Worm (Caenorhabditis elegans): ENCODE measurements around the gene K02F6.4.
"Not testable (repeated sequence)": the region's sequence is repeated elsewhere in the genome, so short reads cannot be mapped to it uniquely, and the experiment has no call there.

Gene K02F6.4

DNA sequence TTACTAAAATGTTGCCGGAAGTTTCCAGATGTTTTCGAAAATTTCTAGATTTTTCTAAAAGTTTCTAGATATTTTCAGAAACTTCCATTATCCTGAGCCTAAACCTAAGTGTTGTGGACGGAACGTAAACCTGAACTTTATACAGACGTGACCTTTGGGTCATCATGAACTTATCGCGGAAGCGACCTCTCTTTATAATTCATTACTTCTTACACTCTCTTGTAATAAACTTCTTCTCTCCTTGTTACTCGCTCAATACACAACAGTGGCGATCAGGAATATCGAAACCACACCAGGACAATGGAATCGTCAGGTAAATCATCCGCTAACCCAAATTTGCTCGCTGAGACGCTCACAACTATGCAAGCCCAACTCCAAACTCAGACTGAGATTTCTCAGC lies 15.4 kb downstream of the K02F6.4 start, which contains the start of gene K02F6.1:
TSS of gene K02F6.1 (plus strand) at position 301 of the 400 bp plus-strand sequence.
- not testable (repeated sequence) for TF ChIP-seq nhr-28 (tag; optimal IDR thresholded peaks at IDR 0.05); ham-2 (GFP tag; optimal IDR thresholded peaks at IDR 0.05); nhr-237 (tag; optimal IDR thresholded peaks at IDR 0.05)

DNA sequence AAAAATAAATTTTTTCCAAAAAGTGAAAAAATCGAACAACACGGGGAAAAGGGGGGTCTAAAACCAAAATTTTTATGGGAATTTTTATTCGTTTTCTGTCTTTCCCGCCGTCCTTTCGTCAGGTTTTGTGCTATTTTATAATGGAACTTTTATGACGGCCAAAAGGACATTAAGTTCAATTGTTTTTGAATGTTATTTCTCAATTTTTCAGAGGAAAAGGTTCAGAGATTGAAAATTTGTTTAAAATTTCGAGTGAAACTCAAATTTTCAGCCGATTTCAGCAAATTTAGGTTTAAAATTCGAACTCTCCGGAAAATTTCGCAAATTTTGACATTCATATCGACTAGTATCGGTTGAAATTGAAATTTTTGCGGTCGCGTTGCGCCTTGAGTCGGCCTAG lies 25.7 kb downstream of the K02F6.4 start, which contains the start of gene nep-18:
TSS of gene nep-18 (minus strand) at position 101 of the 400 bp plus-strand sequence.
- TF ChIP-seq mls-2 (tag; optimal IDR thresholded peaks at IDR 0.05): no peak
- TF ChIP-seq sptf-1 (tag; optimal IDR thresholded peaks at IDR 0.05): no peak
- no peak for TF ChIP-seq snpc-4 (tag; optimal IDR thresholded peaks at IDR 0.05)
- TF ChIP-seq elt-1 (tag; optimal IDR thresholded peaks at IDR 0.05; ENCODE audit: borderline replicate concordance, insufficient read depth): no peak
- TF ChIP-seq ztf-11 (tag; optimal IDR thresholded peaks at IDR 0.05): no peak
- TF ChIP-seq unc-39 (tag; optimal IDR thresholded peaks at IDR 0.05): no peak
- no peak for TF ChIP-seq nhr-28 (tag; optimal IDR thresholded peaks at IDR 0.05)
- no peak for TF ChIP-seq nhr-76 (tag; optimal IDR thresholded peaks at IDR 0.05)
- TF ChIP-seq tbx-8 (GFP tag; optimal IDR thresholded peaks at IDR 0.05): no peak
- no peak for TF ChIP-seq sem-2 (GFP tag; optimal IDR thresholded peaks at IDR 0.05)
- TF ChIP-seq nhr-2 (tag; optimal IDR thresholded peaks at IDR 0.05): no peak

DNA sequence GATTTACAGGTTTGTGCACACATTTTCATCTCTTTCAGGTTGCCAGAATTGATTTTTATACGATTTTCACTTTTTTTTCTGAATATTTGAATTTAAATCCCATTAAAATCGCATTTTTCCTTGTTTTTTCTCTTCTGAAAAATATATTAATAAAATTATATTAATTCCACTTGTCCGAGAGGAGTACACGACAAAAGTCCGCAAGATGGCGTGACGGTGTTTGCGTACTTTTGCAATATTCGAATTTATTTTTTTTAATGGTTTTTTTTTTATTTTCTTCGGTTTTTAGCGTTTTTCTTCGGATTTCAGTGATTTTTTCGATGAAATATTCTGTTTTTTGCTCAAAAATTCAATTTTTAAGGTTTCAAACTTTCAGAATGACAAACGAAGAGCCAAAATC lies 26.6 kb downstream of the K02F6.4 start, which contains the start of gene usp-39:
TSS of gene usp-39 (plus strand) at position 377 of the 400 bp plus-strand sequence.
- TF ChIP-seq mab-5 (tag; optimal IDR thresholded peaks at IDR 0.05) (peak; percentile 80), sptf-1 (tag; optimal IDR thresholded peaks at IDR 0.05) (peak; percentile 25), hlh-1 (tag; optimal IDR thresholded peaks at IDR 0.05) (no peak), ces-1 (GFP tag; optimal IDR thresholded peaks at IDR 0.05) (peak; percentile 98), pha-4 (tag; optimal IDR thresholded peaks at IDR 0.05) (peak; percentile 65), lsy-2 (tag; optimal IDR thresholded peaks at IDR 0.05) (peak; percentile 80), ceh-83 (GFP tag; optimal IDR thresholded peaks at IDR 0.05) (peak; percentile 26), lin-13 (tag; optimal IDR thresholded peaks at IDR 0.05) (peak; percentile 46), zip-8 (tag; optimal IDR thresholded peaks at IDR 0.05) (no peak), mep-1 (tag; optimal IDR thresholded peaks at IDR 0.05) (peak; percentile 66), mls-2 (tag; optimal IDR thresholded peaks at IDR 0.05) (no peak), nhr-237 (tag; optimal IDR thresholded peaks at IDR 0.05) (peak; percentile 65), nhr-28 (tag; optimal IDR thresholded peaks at IDR 0.05) (no peak)

DNA sequence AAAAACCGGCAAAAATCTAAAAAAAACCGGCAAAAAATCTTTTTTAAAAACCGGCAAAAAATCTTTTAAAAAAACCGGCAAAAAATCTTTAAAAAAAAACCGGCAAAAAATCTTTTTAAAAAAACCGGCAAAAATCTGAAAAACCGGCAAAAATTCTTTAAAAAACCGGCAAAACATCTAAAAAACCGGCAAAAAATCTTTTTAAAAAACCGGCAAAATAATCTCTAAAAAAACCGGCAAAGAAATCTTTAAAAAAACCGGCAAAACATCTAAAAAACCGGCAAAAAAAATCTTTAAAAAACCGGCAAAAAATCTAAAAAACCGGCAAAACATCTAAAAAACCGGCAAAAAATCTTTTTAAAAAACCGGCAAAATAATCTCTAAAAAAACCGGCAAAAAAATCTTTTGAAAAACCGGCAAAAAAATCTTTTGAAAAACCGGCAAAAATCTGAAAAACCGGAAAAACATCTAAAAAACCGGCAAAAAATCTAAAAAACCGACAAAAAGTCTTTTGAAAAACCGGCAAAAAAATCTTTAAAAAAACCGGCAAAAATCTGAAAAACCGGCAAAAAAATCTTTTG lies 32.2 kb downstream of the K02F6.4 start:
- peak; percentile 39 for TF ChIP-seq unc-120 (tag; optimal IDR thresholded peaks at IDR 0.05; ENCODE audit: poor library complexity, severe bottlenecking)
- TF ChIP-seq M03D4.4 (tag; optimal IDR thresholded peaks at IDR 0.05): peak; percentile 79
- peak; percentile 70 for TF ChIP-seq bed-3 (GFP tag; optimal IDR thresholded peaks at IDR 0.05)
- TF ChIP-seq sptf-1 (tag; optimal IDR thresholded peaks at IDR 0.05): peak; percentile 84

DNA sequence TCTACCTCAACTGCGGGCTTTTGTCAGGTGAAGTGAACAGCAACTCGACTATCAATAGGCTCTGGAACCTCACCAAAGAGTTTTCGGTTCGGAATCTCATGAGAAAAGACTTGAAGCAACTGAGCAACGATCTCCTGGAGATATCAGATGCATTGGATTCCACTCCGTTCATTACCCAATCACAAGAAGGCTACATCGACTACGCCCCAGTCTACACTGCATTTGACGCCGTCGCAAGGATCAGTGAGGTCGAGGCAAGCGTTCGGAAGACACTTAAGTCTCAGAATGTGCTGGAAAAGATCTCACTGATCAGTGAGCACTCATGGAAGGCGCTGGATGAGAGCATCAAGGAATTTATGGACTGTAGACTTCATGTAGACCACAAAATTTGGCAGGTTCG lies 39.9 kb downstream of the K02F6.4 start:
- TF ChIP-seq mep-1 (tag; optimal IDR thresholded peaks at IDR 0.05): no peak
- TF ChIP-seq hlh-1 (tag; optimal IDR thresholded peaks at IDR 0.05): no peak
- TF ChIP-seq ceh-83 (GFP tag; optimal IDR thresholded peaks at IDR 0.05): no peak
- TF ChIP-seq lin-32 (GFP tag; optimal IDR thresholded peaks at IDR 0.05): no peak
- TF ChIP-seq M03D4.4 (tag; optimal IDR thresholded peaks at IDR 0.05): no peak
- no peak for TF ChIP-seq nhr-237 (tag; optimal IDR thresholded peaks at IDR 0.05)
- TF ChIP-seq drap-1 (GFP tag; optimal IDR thresholded peaks at IDR 0.05): no peak
- TF ChIP-seq nhr-76 (tag; optimal IDR thresholded peaks at IDR 0.05): no peak
- no peak for TF ChIP-seq zip-8 (tag; optimal IDR thresholded peaks at IDR 0.05)

DNA sequence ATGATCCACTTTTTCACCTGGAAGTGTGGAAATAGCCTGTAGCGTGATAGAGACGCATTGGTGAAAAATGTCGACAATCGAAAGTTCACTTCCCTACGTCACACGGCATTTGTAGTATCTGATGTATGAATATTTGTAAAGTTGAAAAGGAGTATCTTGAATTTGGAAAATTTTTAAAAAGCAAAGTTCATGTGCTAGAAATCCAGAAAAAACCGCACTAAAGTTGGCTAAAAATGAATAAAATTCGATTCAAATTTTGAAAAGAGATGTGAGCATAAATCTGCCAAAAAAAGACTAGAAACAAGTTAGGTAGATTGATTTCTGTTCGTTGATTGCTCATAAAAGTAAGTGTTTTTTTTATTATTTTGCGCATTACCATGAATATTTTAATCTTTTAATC lies 44.8 kb downstream of the K02F6.4 start, which contains the start of gene sri-74:
TSS of gene sri-74 (minus strand) at position 101 of the 400 bp plus-strand sequence.
- TF ChIP-seq ceh-43 (GFP tag; optimal IDR thresholded peaks at IDR 0.05): no peak
- no peak for TF ChIP-seq nhr-2 (tag; optimal IDR thresholded peaks at IDR 0.05)
